Worm (Caenorhabditis elegans) whole organism, L4 larva: ENCODE results near the gene C25E10.4.

Source experiments
- F26F4.8 ChIP-seq: fragments of 200-800 bp; sonication (Bioruptor generic); conservative IDR thresholded peaks from 2 replicates; pipeline ENCODE4 v1.3.6; 2022; ENCODE audit warnings: missing genetic modification characterization, missing compliant biosample characterization
- ZK546.5 ChIP-seq, 2 experiments: sonication (generic microtip); optimal IDR thresholded peaks; 2 replicates each; lab custom pipeline; 2017; ENCODE audit warnings: missing biosample characterization in 2 of 2, missing genetic modification characterization in 2 of 2
- ama-1 ChIP-seq: fragments of 150-350 bp; optimal IDR thresholded peaks from 2 replicates; lab custom pipeline; 2014; ENCODE audit warnings: inconsistent platforms, mixed read lengths
- fkh-10 ChIP-seq: fragments of 150-350 bp; optimal IDR thresholded peaks from 2 replicates; lab custom pipeline; 2014; ENCODE audit warnings: missing biosample characterization, missing genetic modification reagents, missing genetic modification characterization
- hlh-30 ChIP-seq: sonication (generic microtip); optimal IDR thresholded peaks from 2 replicates; lab custom pipeline; 2017; ENCODE audit warnings: antibody characterized with exemption, mild to moderate bottlenecking, missing genetic modification characterization, missing compliant biosample characterization; ENCODE audit not compliant: insufficient read depth
- madf-5 ChIP-seq, 2 experiments: fragments of 200-800 bp; sonication (Bioruptor generic); IDR thresholded peaks; 2 replicates each; pipeline ENCODE4 v1.3.6; 2022; ENCODE audit warnings: missing compliant biosample characterization in 2 of 2, missing genetic modification characterization in 2 of 2
- nhr-25 ChIP-seq: sonication (generic microtip); optimal IDR thresholded peaks from 2 replicates; lab custom pipeline; 2017; ENCODE audit warnings: missing genetic modification characterization, mild to moderate bottlenecking, missing compliant biosample characterization, antibody characterized with exemption, moderate library complexity, borderline replicate concordance; ENCODE audit not compliant: insufficient read depth
- nhr-77 ChIP-seq: fragments of 150-350 bp; optimal IDR thresholded peaks from 2 replicates; lab custom pipeline; 2014; ENCODE audit warnings: missing biosample characterization, missing genetic modification characterization
- pha-4 ChIP-seq, 2 experiments: fragments of 150-350 bp in 1 of 2; fragments of 200-800 bp in 1 of 2; sonication (Bioruptor generic) in 1 of 2; IDR thresholded peaks in 1 of 2; optimal IDR thresholded peaks in 1 of 2; 2 replicates each; pipeline versions ENCODE4 v1.3.6 to Lab custom; 2014 to 2022; ENCODE audit warnings: missing genetic modification characterization in 2 of 2, missing genetic modification reagents in 2 of 2, missing biosample characterization in 1 of 2, missing compliant biosample characterization in 1 of 2

- TF ChIP-seq F26F4.8 (GFP tag; lab: Robert Waterston, UW) = no peak
- no peak for TF ChIP-seq pha-4 (GFP tag; IDR thresholded peaks at IDR 0.05; lab: Robert Waterston, UW)
- no peak for TF ChIP-seq pha-4 (tag; optimal IDR thresholded peaks at IDR 0.05; lab: Kevin White, UChicago)
- TF ChIP-seq nhr-25 (tag; lab: Kevin White, UChicago) = no peak
- TF ChIP-seq fkh-10 (GFP tag; lab: Kevin White, UChicago) = no peak
- TF ChIP-seq ama-1 (lab: Kevin White, UChicago) = no peak
- no peak for TF ChIP-seq madf-5 (GFP tag; IDR thresholded peaks at IDR 0.05; lab: Robert Waterston, UW)
- no peak for TF ChIP-seq ZK546.5 (tag; optimal IDR thresholded peaks at IDR 0.05; lab: Kevin White, UChicago)
- TF ChIP-seq nhr-77 = no peak
- TF ChIP-seq hlh-30 (tag; lab: Kevin White, UChicago) = no peak
Observed at ce11 chrV:9003291-9003690, 30.1 kb upstream of the C25E10.4 start, which contains the start of gene srx-1.
